Fruit fly (Drosophila melanogaster): ENCODE measurements around the gene CG33912.
A peak's percentile ranks its signal among the peaks of the same experiment; 100 is the strongest.

Gene CG33912

dm6 chr3L:20778224-20779063, 23.0 kb upstream of the CG33912 start, which contains the start of the genes Pex16 and Pex14 (continued):
- TF ChIP-seq CG14667 (GFP tag; IDR thresholded peaks at IDR 0.05) = peak; percentile 68
- TF ChIP-seq yki (optimal IDR thresholded peaks at IDR 0.05) = no peak
- TF ChIP-seq Doc3 (GFP tag; IDR thresholded peaks at IDR 0.05; ENCODE audit: partially characterized antibody) = no peak
- no peak for TF ChIP-seq TFAM (GFP tag; optimal IDR thresholded peaks at IDR 0.05)
- TF ChIP-seq gfzf (GFP tag; optimal IDR thresholded peaks at IDR 0.05) = peak; percentile 86
- peak; percentile 77 for TF ChIP-seq gem (tag; optimal IDR thresholded peaks at IDR 0.05)
- TF ChIP-seq CTCF (GFP tag; optimal IDR thresholded peaks at IDR 0.05) = no peak
- TF ChIP-seq Ets97D (GFP tag; optimal IDR thresholded peaks at IDR 0.05) = peak; percentile 38
- peak; percentile 84 for TF ChIP-seq CG8944 (GFP tag; optimal IDR thresholded peaks at IDR 0.05)
- TF ChIP-seq CG6683 (GFP tag; optimal IDR thresholded peaks at IDR 0.05) = no peak
- TF ChIP-seq CG16813 (GFP tag; IDR thresholded peaks at IDR 0.05; ENCODE audit: partially characterized antibody) = no peak
- TF ChIP-seq Bgb (GFP tag; IDR thresholded peaks at IDR 0.05; ENCODE audit: partially characterized antibody) = no peak
- TF ChIP-seq pita (GFP tag; optimal IDR thresholded peaks at IDR 0.05) = no peak
- TF ChIP-seq cad (GFP tag; optimal IDR thresholded peaks at IDR 0.05) = no peak
- no peak for TF ChIP-seq Hr78 (GFP tag; optimal IDR thresholded peaks at IDR 0.05)
- TF ChIP-seq vfl (GFP tag; optimal IDR thresholded peaks at IDR 0.05) = peak; percentile 65
- no peak for TF ChIP-seq CG16779 (GFP tag; IDR thresholded peaks at IDR 0.05)
- no peak for TF ChIP-seq CG7963 (GFP tag; IDR thresholded peaks at IDR 0.05; ENCODE audit: partially characterized antibody)
- TF ChIP-seq CG3281 (GFP tag; optimal IDR thresholded peaks at IDR 0.05) = peak; percentile 64
- no peak for TF ChIP-seq Neu2 (GFP tag; optimal IDR thresholded peaks at IDR 0.05; ENCODE audit: borderline replicate concordance)
- TF ChIP-seq Lim3 (GFP tag; IDR thresholded peaks at IDR 0.05) = no peak
- TF ChIP-seq bbx (GFP tag; IDR thresholded peaks at IDR 0.05; ENCODE audit: partially characterized antibody) = no peak
- TF ChIP-seq prd (optimal IDR thresholded peaks at IDR 0.05) = no peak
- TF ChIP-seq prd (GFP tag; IDR thresholded peaks at IDR 0.05) = peak; percentile 83
- peak; percentile 25; the same call in 1 of the 2 replicates for TF ChIP-seq onecut (GFP tag; IDR thresholded peaks at IDR 0.05)
- TF ChIP-seq zf30C (GFP tag; optimal IDR thresholded peaks at IDR 0.05) = no peak
- peak; percentile 61 for TF ChIP-seq CG15696 (tag; optimal IDR thresholded peaks at IDR 0.05)
- peak; percentile 70 for TF ChIP-seq repo (GFP tag; optimal IDR thresholded peaks at IDR 0.05)
- no peak for TF ChIP-seq fru (optimal IDR thresholded peaks at IDR 0.05)
- TF ChIP-seq CG6654 (GFP tag; optimal IDR thresholded peaks at IDR 0.05) = no peak
- TF ChIP-seq wor (GFP tag; IDR thresholded peaks at IDR 0.05) = no peak
- peak; percentile 64 for TF ChIP-seq lab (GFP tag; optimal IDR thresholded peaks at IDR 0.05)
- TF ChIP-seq Dip3 (GFP tag; optimal IDR thresholded peaks at IDR 0.05) = peak; percentile 69
- peak; percentile 14 for TF ChIP-seq CG8290 (GFP tag; optimal IDR thresholded peaks at IDR 0.05)
- peak in 1 of 2 experiments; percentile 85 for TF ChIP-seq CG8290 (tag; optimal IDR thresholded peaks at IDR 0.05)
- TF ChIP-seq CG14860 (GFP tag; IDR thresholded peaks at IDR 0.05; ENCODE audit: partially characterized antibody) = no peak
- peak; percentile 47 for TF ChIP-seq CG4328 (GFP tag; optimal IDR thresholded peaks at IDR 0.05)
- peak; percentile 47 for TF ChIP-seq CG2116 (GFP tag; optimal IDR thresholded peaks at IDR 0.05)
- peak; percentile 40; the same call in 1 of the 2 replicates for TF ChIP-seq al (GFP tag; IDR thresholded peaks at IDR 0.05)
- TF ChIP-seq Mrtf (GFP tag; IDR thresholded peaks at IDR 0.05) = peak; percentile 73
- peak; percentile 46; the same call in 1 of the 3 replicates for TF ChIP-seq CG11560 (tag; IDR thresholded peaks at IDR 0.05)
- TF ChIP-seq CG32772 (GFP tag; IDR thresholded peaks at IDR 0.05) = peak; percentile 65
- peak; percentile 80 for TF ChIP-seq lmd (GFP tag; IDR thresholded peaks at IDR 0.05)
- TF ChIP-seq CG6272 (GFP tag; IDR thresholded peaks at IDR 0.05) = peak; percentile 54; the same call in 1 of the 2 replicates
- TF ChIP-seq Fer2 (tag; optimal IDR thresholded peaks at IDR 0.05) = peak; percentile 62
- peak; percentile 45 for TF ChIP-seq CG13296 (GFP tag; optimal IDR thresholded peaks at IDR 0.05)
- no peak for TF ChIP-seq Sox100B (GFP tag; optimal IDR thresholded peaks at IDR 0.05)
- TF ChIP-seq HHEX (GFP tag; optimal IDR thresholded peaks at IDR 0.05) = peak; percentile 31
- no peak for TF ChIP-seq CG1832 (GFP tag; optimal IDR thresholded peaks at IDR 0.05)
- peak; percentile 26 for TF ChIP-seq CG3838 (GFP tag; optimal IDR thresholded peaks at IDR 0.05)

Measured in whole organism, embryonic.